Fruit fly (Drosophila melanogaster): Measurements from ENCODE around the gene meru.

meru gene

DNA sequence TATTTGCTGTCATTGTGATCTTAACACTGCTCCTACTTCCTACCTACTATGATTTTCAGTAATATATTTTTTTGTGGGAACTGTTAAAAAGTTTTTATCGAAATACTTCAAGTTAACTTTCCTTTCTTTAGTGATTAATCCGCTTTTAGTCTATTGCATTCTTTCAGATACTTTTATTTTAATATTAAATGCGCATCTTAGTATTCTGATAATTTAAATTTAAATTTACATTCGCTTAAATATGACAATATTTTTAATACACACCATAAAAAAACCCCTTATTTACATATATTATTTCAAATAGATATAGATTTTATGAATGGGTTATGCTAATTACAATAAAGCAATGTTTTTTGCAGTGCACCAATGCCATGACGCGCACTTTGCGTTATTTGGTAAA, 715 bp upstream of the meru start (continued):
- TF ChIP-seq MBD-R2 (GFP tag; IDR thresholded peaks at IDR 0.05) (no peak), CG31365 (tag; optimal IDR thresholded peaks at IDR 0.05) (no peak), Fer3 (tag; optimal IDR thresholded peaks at IDR 0.05) (no peak), HmgZ (tag; optimal IDR thresholded peaks at IDR 0.05) (no peak), CG15696 (tag; optimal IDR thresholded peaks at IDR 0.05) (peak; percentile 31), ftz-f1 (GFP tag; optimal IDR thresholded peaks at IDR 0.05) (no peak), schlank (tag; optimal IDR thresholded peaks at IDR 0.05) (no peak)

DNA sequence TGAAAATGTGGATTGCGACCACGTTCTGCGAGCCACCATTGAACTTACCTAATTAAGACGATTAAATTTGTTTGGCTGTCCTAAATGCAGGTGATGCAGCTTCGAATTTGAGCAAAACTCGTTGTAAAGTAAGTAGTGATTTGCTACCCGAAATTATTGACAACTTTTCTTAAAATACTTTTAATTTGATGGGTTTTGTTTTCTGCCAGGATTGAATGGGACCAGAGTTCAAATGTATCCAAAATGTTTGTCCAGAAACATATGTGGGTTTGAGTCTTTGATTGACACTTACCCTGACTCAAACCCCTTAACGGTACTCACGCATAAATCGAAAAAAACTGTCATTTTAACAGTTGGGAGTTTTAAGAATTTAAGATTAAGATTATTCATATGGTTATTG, 6.7 kb downstream of the meru start, which contains the start of gene CG15715:
Gene CG15715, minus strand, starts transcription at position 274 of the 400 bp plus-strand sequence.
- no peak for TF ChIP-seq CG4404 (GFP tag; IDR thresholded peaks at IDR 0.05)
- TF ChIP-seq CG2678 (tag; optimal IDR thresholded peaks at IDR 0.05): no peak
- no peak for TF ChIP-seq pros (GFP tag; optimal IDR thresholded peaks at IDR 0.05)
- no peak for TF ChIP-seq CG33557 (GFP tag; optimal IDR thresholded peaks at IDR 0.05)
- no peak for TF ChIP-seq CG4707 (GFP tag; optimal IDR thresholded peaks at IDR 0.05)
- TF ChIP-seq CG3726 (GFP tag; IDR thresholded peaks at IDR 0.05): no peak
- no peak for TF ChIP-seq CG8944 (GFP tag; optimal IDR thresholded peaks at IDR 0.05)
- peak; percentile 88 for TF ChIP-seq wek (GFP tag; optimal IDR thresholded peaks at IDR 0.05)
- no peak for TF ChIP-seq CG8359 (GFP tag; optimal IDR thresholded peaks at IDR 0.05; ENCODE audit: borderline replicate concordance)
- no peak for TF ChIP-seq Hr39 (optimal IDR thresholded peaks at IDR 0.05)
- no peak for TF ChIP-seq Six4 (GFP tag; optimal IDR thresholded peaks at IDR 0.05)
- no peak for TF ChIP-seq CG18476 (GFP tag; optimal IDR thresholded peaks at IDR 0.05)
- no peak for TF ChIP-seq ems (GFP tag; optimal IDR thresholded peaks at IDR 0.05)
- TF ChIP-seq Ets97D (GFP tag; optimal IDR thresholded peaks at IDR 0.05): peak; percentile 77
- TF ChIP-seq CG18764 (GFP tag; optimal IDR thresholded peaks at IDR 0.05): no peak
- TF ChIP-seq pnt (GFP tag; optimal IDR thresholded peaks at IDR 0.05): no peak
- peak; percentile 73 for TF ChIP-seq trem (tag; optimal IDR thresholded peaks at IDR 0.05)
- TF ChIP-seq gem (tag; optimal IDR thresholded peaks at IDR 0.05): peak; percentile 13
- no peak for TF ChIP-seq hb (GFP tag; IDR thresholded peaks at IDR 0.05; ENCODE audit: partially characterized antibody)
- TF ChIP-seq CG5245 (GFP tag; optimal IDR thresholded peaks at IDR 0.05): no peak
- no peak for TF ChIP-seq CkIIα-i1 (GFP tag; IDR thresholded peaks at IDR 0.05)
- TF ChIP-seq CG6791 (GFP tag; IDR thresholded peaks at IDR 0.05; ENCODE audit: partially characterized antibody): no peak; the same call in 2 of the 3 replicates
- TF ChIP-seq CG12071 (GFP tag; optimal IDR thresholded peaks at IDR 0.05): no peak
- TF ChIP-seq zen2 (GFP tag; IDR thresholded peaks at IDR 0.05; ENCODE audit: partially characterized antibody): no peak
- TF ChIP-seq dan (GFP tag; IDR thresholded peaks at IDR 0.05): no peak
- no peak for TF ChIP-seq TFAM (GFP tag; optimal IDR thresholded peaks at IDR 0.05)
- TF ChIP-seq repo (GFP tag; optimal IDR thresholded peaks at IDR 0.05): no peak
- TF ChIP-seq Bteb2 (GFP tag; optimal IDR thresholded peaks at IDR 0.05): no peak
- TF ChIP-seq lola (GFP tag; optimal IDR thresholded peaks at IDR 0.05): no peak
- no peak for TF ChIP-seq CG4730 (GFP tag; IDR thresholded peaks at IDR 0.05)
- no peak for TF ChIP-seq CG4282 (GFP tag; optimal IDR thresholded peaks at IDR 0.05)
- TF ChIP-seq wor (GFP tag; IDR thresholded peaks at IDR 0.05): no peak
- no peak for TF ChIP-seq gt (GFP tag; IDR thresholded peaks at IDR 0.05)
- TF ChIP-seq pho (GFP tag; optimal IDR thresholded peaks at IDR 0.05): peak; percentile 9
- peak; percentile 47 for TF ChIP-seq CTCF (GFP tag; optimal IDR thresholded peaks at IDR 0.05)
- peak; percentile 25 for TF ChIP-seq exex (tag; optimal IDR thresholded peaks at IDR 0.05)
- peak; percentile 81 for TF ChIP-seq CG33213 (GFP tag; optimal IDR thresholded peaks at IDR 0.05)
- TF ChIP-seq CG6765 (GFP tag; optimal IDR thresholded peaks at IDR 0.05): no peak
- no peak for TF ChIP-seq CG7786 (GFP tag; optimal IDR thresholded peaks at IDR 0.05)
- TF ChIP-seq Drgx (GFP tag; IDR thresholded peaks at IDR 0.05): no peak
- TF ChIP-seq Nf-YA (GFP tag; IDR thresholded peaks at IDR 0.05): no peak
- peak; percentile 43 for TF ChIP-seq CoRest (tag; optimal IDR thresholded peaks at IDR 0.05)
- TF ChIP-seq ftz-f1 (GFP tag; optimal IDR thresholded peaks at IDR 0.05): no peak
- TF ChIP-seq vnd (GFP tag; IDR thresholded peaks at IDR 0.05; ENCODE audit: partially characterized antibody): no peak
- no peak for TF ChIP-seq CG6813 (GFP tag; optimal IDR thresholded peaks at IDR 0.05)

Measured in whole organism, embryonic.